Fruit fly (Drosophila melanogaster): Measurements from ENCODE around the gene CG14907.

CG14907 gene

dm6 chr3R:16673184-16673583 lies 21.1 kb upstream of the CG14907 start (continued):
- TF ChIP-seq Sox102F (GFP tag; optimal IDR thresholded peaks at IDR 0.05) (peak; percentile 18), CG13123 (GFP tag; optimal IDR thresholded peaks at IDR 0.05) (no peak), slbo (GFP tag; IDR thresholded peaks at IDR 0.05) (no peak), CG2712 (tag; optimal IDR thresholded peaks at IDR 0.05) (peak; percentile 40), CG12769 (tag; optimal IDR thresholded peaks at IDR 0.05) (no peak), CG7372 (GFP tag; IDR thresholded peaks at IDR 0.05) (no peak), CG7839 (tag; optimal IDR thresholded peaks at IDR 0.05) (no peak), H15 (GFP tag; IDR thresholded peaks at IDR 0.05) (no peak), CG14710 (tag; optimal IDR thresholded peaks at IDR 0.05) (peak; percentile 30), CG7963 (GFP tag; IDR thresholded peaks at IDR 0.05; ENCODE audit: partially characterized antibody) (no peak), CG12071 (GFP tag; optimal IDR thresholded peaks at IDR 0.05) (no peak), Dad (GFP tag; optimal IDR thresholded peaks at IDR 0.05) (no peak), CG17361 (GFP tag; IDR thresholded peaks at IDR 0.05) (0 out of 3 replicates have a peak, but pooled peaks have one; percentile 17), Lim3 (GFP tag; IDR thresholded peaks at IDR 0.05) (no peak), CG2202 (tag; optimal IDR thresholded peaks at IDR 0.05) (no peak), unc-4 (GFP tag; IDR thresholded peaks at IDR 0.05; ENCODE audit: partially characterized antibody) (no peak), sr (GFP tag; IDR thresholded peaks at IDR 0.05) (no peak), sug (tag; optimal IDR thresholded peaks at IDR 0.05) (no peak), pho (GFP tag; optimal IDR thresholded peaks at IDR 0.05) (no peak), CG31441 (GFP tag; IDR thresholded peaks at IDR 0.05) (0 out of 2 replicates have a peak, but pooled peaks have one; percentile 29), nerfin-1 (tag; optimal IDR thresholded peaks at IDR 0.05) (no peak), Sin3A (optimal IDR thresholded peaks at IDR 0.05) (no peak), CG4328 (GFP tag; optimal IDR thresholded peaks at IDR 0.05) (no peak), Neu2 (GFP tag; optimal IDR thresholded peaks at IDR 0.05; ENCODE audit: borderline replicate concordance) (no peak), org-1 (GFP tag; optimal IDR thresholded peaks at IDR 0.05) (no peak), Doc2 (GFP tag; IDR thresholded peaks at IDR 0.05) (no peak), grn (GFP tag; optimal IDR thresholded peaks at IDR 0.05) (no peak), ham (GFP tag; IDR thresholded peaks at IDR 0.05) (no peak), tin (GFP tag; optimal IDR thresholded peaks at IDR 0.05) (peak; percentile 8), Xrp1 (GFP tag; IDR thresholded peaks at IDR 0.05) (peak; percentile 63), Sry-β (GFP tag; optimal IDR thresholded peaks at IDR 0.05) (no peak), croc (GFP tag; conservative IDR thresholded peaks at IDR 0.05) (no peak), YL-1 (GFP tag; optimal IDR thresholded peaks at IDR 0.05) (no peak), Dip3 (GFP tag; optimal IDR thresholded peaks at IDR 0.05) (no peak), NC2β (GFP tag; optimal IDR thresholded peaks at IDR 0.05) (no peak), CG7786 (GFP tag; optimal IDR thresholded peaks at IDR 0.05) (no peak), ATbp (GFP tag; optimal IDR thresholded peaks at IDR 0.05) (no peak), CG6689 (GFP tag; IDR thresholded peaks at IDR 0.05) (peak; percentile 31; the same call in 1 of the 2 replicates), Nf-YA (GFP tag; IDR thresholded peaks at IDR 0.05) (no peak), h (optimal IDR thresholded peaks at IDR 0.05) (no peak), Hand (GFP tag; optimal IDR thresholded peaks at IDR 0.05) (no peak), CG33213 (GFP tag; optimal IDR thresholded peaks at IDR 0.05) (no peak), Oli (tag; optimal IDR thresholded peaks at IDR 0.05) (peak; percentile 7), CG1024 (GFP tag; IDR thresholded peaks at IDR 0.05) (no peak), CG6654 (GFP tag; optimal IDR thresholded peaks at IDR 0.05) (no peak), CG7987 (GFP tag; optimal IDR thresholded peaks at IDR 0.05) (no peak), lbe (GFP tag; optimal IDR thresholded peaks at IDR 0.05) (no peak), az2 (GFP tag; optimal IDR thresholded peaks at IDR 0.05) (peak; percentile 14), CG2129 (GFP tag; IDR thresholded peaks at IDR 0.05; ENCODE audit: partially characterized antibody) (no peak), Med (GFP tag) (no peak), CG31224 (GFP tag; IDR thresholded peaks at IDR 0.05) (no peak), pum (GFP tag; optimal IDR thresholded peaks at IDR 0.05) (no peak), Ptx1 (GFP tag; IDR thresholded peaks at IDR 0.05) (0 out of 2 replicates have a peak, but pooled peaks have one; percentile 23)

Measured in whole organism, embryonic.